Worm (Caenorhabditis elegans): ENCODE data around the gene C03B1.4.

C03B1.4 gene

ce11 chrX:6353763-6354162 lies 10.5 kb upstream of the C03B1.4 start:
- no peak for TF ChIP-seq C38D4.7 (GFP tag; optimal IDR thresholded peaks at IDR 0.05)
- TF ChIP-seq ceh-31 (tag; optimal IDR thresholded peaks at IDR 0.05) = no peak
- TF ChIP-seq pros-1 (tag; optimal IDR thresholded peaks at IDR 0.05) = no peak
- no peak for TF ChIP-seq hlh-30 (tag; optimal IDR thresholded peaks at IDR 0.05; ENCODE audit: insufficient read depth)
- TF ChIP-seq ceh-2 (tag; optimal IDR thresholded peaks at IDR 0.05) = no peak
- no peak for TF ChIP-seq fkh-6 (tag; optimal IDR thresholded peaks at IDR 0.05)
- no peak for TF ChIP-seq unc-55 (GFP tag; optimal IDR thresholded peaks at IDR 0.05)
- TF ChIP-seq T23F11.4 (GFP tag; optimal IDR thresholded peaks at IDR 0.05) = no peak
- TF ChIP-seq tbx-7 (tag; optimal IDR thresholded peaks at IDR 0.05) = no peak
- no peak for TF ChIP-seq unc-3 (GFP tag; conservative IDR thresholded peaks at IDR 0.05)
- TF ChIP-seq unc-3 (tag; optimal IDR thresholded peaks at IDR 0.05) = no peak
- no peak for TF ChIP-seq C08G9.2 (tag; optimal IDR thresholded peaks at IDR 0.05)

DNA sequence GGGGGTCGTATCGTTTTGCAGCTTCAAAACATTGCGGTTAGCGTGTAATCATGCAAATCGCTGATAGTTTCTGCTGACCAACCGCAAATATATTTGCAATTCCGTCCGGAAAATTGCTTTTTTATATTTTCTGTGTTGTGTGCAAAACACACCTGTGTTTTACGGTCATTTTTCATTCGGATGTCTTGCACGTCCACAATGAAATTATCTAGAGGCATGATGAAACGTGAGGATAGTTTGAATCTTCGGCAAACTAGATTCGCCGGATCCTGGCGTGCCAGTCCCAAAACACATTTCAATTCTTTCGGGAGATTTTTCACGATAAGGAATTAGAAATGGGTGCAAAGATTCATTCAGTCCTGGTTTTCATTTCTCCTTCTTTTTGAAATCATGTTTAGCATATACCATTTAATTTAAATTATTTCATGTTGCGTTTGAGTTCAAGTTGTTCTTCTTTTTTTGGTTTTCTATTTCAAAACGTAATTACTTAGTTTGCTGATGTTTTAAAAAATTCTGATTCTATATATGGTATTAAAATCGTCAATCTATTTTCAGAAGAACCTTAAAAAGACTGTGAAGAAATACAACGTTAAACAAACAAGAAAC lies 9.2 kb upstream of the C03B1.4 start, which contains the start of gene C03B1.5:
TSS of gene C03B1.5 (plus strand) at position 556 of the 606 bp plus-strand sequence.
- TF ChIP-seq C08G9.2 (tag; optimal IDR thresholded peaks at IDR 0.05) (no peak), syd-9 (tag; optimal IDR thresholded peaks at IDR 0.05) (no peak), unc-42 (tag; optimal IDR thresholded peaks at IDR 0.05) (no peak), madf-2 (tag; optimal IDR thresholded peaks at IDR 0.05) (no peak), F13H6.1 (tag; optimal IDR thresholded peaks at IDR 0.05) (no peak), zip-5 (tag; optimal IDR thresholded peaks at IDR 0.05) (no peak), hlh-8 (tag; optimal IDR thresholded peaks at IDR 0.05) (no peak), rnt-1 (tag; optimal IDR thresholded peaks at IDR 0.05) (no peak), hlh-15 (tag; optimal IDR thresholded peaks at IDR 0.05) (no peak), pha-4 (tag; optimal IDR thresholded peaks at IDR 0.05) (no peak), fkh-6 (tag; optimal IDR thresholded peaks at IDR 0.05) (no peak), ceh-30 (tag; optimal IDR thresholded peaks at IDR 0.05) (no peak), mec-3 (tag; optimal IDR thresholded peaks at IDR 0.05; ENCODE audit: borderline replicate concordance) (no peak), ceh-45 (GFP tag; IDR thresholded peaks at IDR 0.05) (no peak), npax-4 (tag; optimal IDR thresholded peaks at IDR 0.05) (no peak), ceh-24 (tag; optimal IDR thresholded peaks at IDR 0.05) (no peak)

DNA sequence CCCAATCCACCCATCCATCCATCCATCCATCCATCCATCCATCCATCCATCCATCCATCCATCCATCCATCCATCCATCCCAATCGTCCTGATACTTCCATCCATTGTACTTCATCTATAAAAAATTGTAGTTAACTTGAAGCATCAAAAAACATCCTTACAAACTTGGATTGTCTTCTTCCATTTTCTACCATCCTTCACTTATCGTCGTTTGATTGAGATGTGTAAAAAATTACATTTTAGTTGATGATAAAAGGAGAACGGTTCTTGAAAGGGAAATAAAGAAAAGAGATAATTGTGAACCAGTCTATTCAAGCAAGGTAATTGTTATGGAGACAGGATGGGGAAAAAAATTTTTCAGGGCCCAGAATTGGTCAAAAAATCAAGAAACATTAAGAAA lies 6.5 kb upstream of the C03B1.4 start, which contains the start of gene C03B1.10:
TSS of gene C03B1.10 (minus strand) at position 101 of the 400 bp plus-strand sequence.
- TF ChIP-seq zip-5 (tag; optimal IDR thresholded peaks at IDR 0.05) (no peak), fax-1 (tag; optimal IDR thresholded peaks at IDR 0.05) (no peak), ztf-16 (tag; optimal IDR thresholded peaks at IDR 0.05) (no peak), ceh-22 (tag; optimal IDR thresholded peaks at IDR 0.05) (no peak), hlh-8 (tag; optimal IDR thresholded peaks at IDR 0.05) (no peak), eyg-1 (tag; optimal IDR thresholded peaks at IDR 0.05) (no peak), sdc-2 (tag; optimal IDR thresholded peaks at IDR 0.05) (no peak), elt-2 (tag; optimal IDR thresholded peaks at IDR 0.05) (no peak), hlh-6 (tag; optimal IDR thresholded peaks at IDR 0.05) (no peak), ceh-19 (GFP tag; optimal IDR thresholded peaks at IDR 0.05) (no peak), ceh-14 (tag; optimal IDR thresholded peaks at IDR 0.05) (no peak), che-1 (tag; optimal IDR thresholded peaks at IDR 0.05) (no peak), K02D7.2 (tag; optimal IDR thresholded peaks at IDR 0.05) (no peak), nfya-1 (tag; optimal IDR thresholded peaks at IDR 0.05) (no peak)

- TF ChIP-seq C38D4.7 (GFP tag; optimal IDR thresholded peaks at IDR 0.05) (no peak), sox-2 (GFP tag; IDR thresholded peaks at IDR 0.05) (no peak), ceh-48 (tag; optimal IDR thresholded peaks at IDR 0.05) (no peak), ceh-30 (tag; optimal IDR thresholded peaks at IDR 0.05) (no peak), ceh-18 (tag; optimal IDR thresholded peaks at IDR 0.05) (no peak), mec-3 (tag; optimal IDR thresholded peaks at IDR 0.05; ENCODE audit: borderline replicate concordance) (no peak), unc-42 (tag; optimal IDR thresholded peaks at IDR 0.05) (no peak), odd-2 (tag; optimal IDR thresholded peaks at IDR 0.05) (no peak), nhr-232 (tag; optimal IDR thresholded peaks at IDR 0.05) (no peak)
Measured at ce11 chrX:6360077-6360476, 4.2 kb upstream of the C03B1.4 start.
